Worm (Caenorhabditis elegans) whole organism, mixed stage, embryonic: ENCODE data around the gene C07H6.2.

Source experiments
- M03D4.4 ChIP-seq: sonication (generic microtip); optimal IDR thresholded peaks from 2 replicates; lab custom pipeline; 2017; ENCODE audit warnings: mild to moderate bottlenecking, missing genetic modification characterization, missing compliant biosample characterization
- bed-3 ChIP-seq: fragments of 200-800 bp; sonication (Bioruptor generic); optimal IDR thresholded peaks from 3 replicates; lab custom pipeline; 2018; ENCODE audit warnings: mild to moderate bottlenecking, missing genetic modification characterization, moderate library complexity, missing compliant biosample characterization
- blmp-1 ChIP-seq: fragments of 150-350 bp; optimal IDR thresholded peaks from 2 replicates; lab custom pipeline; 2014; ENCODE audit warnings: missing biosample characterization, missing genetic modification characterization
- ceh-39 ChIP-seq: fragments of 150-350 bp; optimal IDR thresholded peaks from 2 replicates; lab custom pipeline; 2014; ENCODE audit warnings: missing biosample characterization, missing genetic modification characterization
- ceh-43 ChIP-seq: fragments of 200-800 bp; sonication (Bioruptor generic); optimal IDR thresholded peaks from 2 replicates; lab custom pipeline; 2018; ENCODE audit warnings: mild to moderate bottlenecking, missing genetic modification characterization, moderate library complexity, missing compliant biosample characterization
- cnd-1 ChIP-seq: fragments of 200-800 bp; sonication (Bioruptor generic); optimal IDR thresholded peaks from 2 replicates; lab custom pipeline; 2018; ENCODE audit warnings: mild to moderate bottlenecking, missing genetic modification characterization, missing compliant biosample characterization
- drap-1 ChIP-seq: fragments of 200-800 bp; sonication (Bioruptor generic); optimal IDR thresholded peaks from 3 replicates; lab custom pipeline; 2018; ENCODE audit warnings: mild to moderate bottlenecking, missing genetic modification characterization, missing compliant biosample characterization
- elt-1 ChIP-seq: sonication (generic microtip); optimal IDR thresholded peaks from 2 replicates; lab custom pipeline; 2017; ENCODE audit warnings: missing genetic modification characterization, mild to moderate bottlenecking, missing compliant biosample characterization, antibody characterized with exemption, moderate library complexity, borderline replicate concordance; ENCODE audit not compliant: insufficient read depth
- elt-3 ChIP-seq: fragments of 150-350 bp; optimal IDR thresholded peaks from 2 replicates; lab custom pipeline; 2014; ENCODE audit warnings: missing biosample characterization, missing genetic modification characterization
- flh-1 ChIP-seq: fragments of 200-800 bp; sonication (Bioruptor generic); optimal IDR thresholded peaks from 2 replicates; lab custom pipeline; 2018; ENCODE audit warnings: mild to moderate bottlenecking, missing genetic modification characterization, moderate library complexity, missing compliant biosample characterization
- ham-2 ChIP-seq: fragments of 200-800 bp; sonication (Bioruptor generic); optimal IDR thresholded peaks from 2 replicates; lab custom pipeline; 2018; ENCODE audit warnings: mild to moderate bottlenecking, missing genetic modification characterization, missing compliant biosample characterization
- lin-13 ChIP-seq: fragments of 150-350 bp; optimal IDR thresholded peaks from 2 replicates; lab custom pipeline; 2014; ENCODE audit warnings: missing biosample characterization, missing genetic modification characterization
- lin-32 ChIP-seq: fragments of 200-800 bp; sonication (Bioruptor generic); optimal IDR thresholded peaks from 2 replicates; lab custom pipeline; 2018; ENCODE audit warnings: mild to moderate bottlenecking, missing genetic modification characterization, missing compliant biosample characterization
- lsy-2 ChIP-seq: fragments of 150-350 bp; optimal IDR thresholded peaks from 2 replicates; lab custom pipeline; 2014; ENCODE audit warnings: missing biosample characterization, missing genetic modification characterization
- mab-5 ChIP-seq: fragments of 150-350 bp; optimal IDR thresholded peaks from 2 replicates; lab custom pipeline; 2014; ENCODE audit warnings: missing biosample characterization, missing genetic modification characterization
- mls-2 ChIP-seq: sonication (generic microtip); optimal IDR thresholded peaks from 2 replicates; lab custom pipeline; 2016; ENCODE audit warnings: mild to moderate bottlenecking, missing genetic modification characterization, moderate library complexity, missing compliant biosample characterization
- nhr-12 ChIP-seq: fragments of 150-350 bp; optimal IDR thresholded peaks from 2 replicates; lab custom pipeline; 2014; ENCODE audit warnings: missing biosample characterization, missing genetic modification characterization
- nhr-2 ChIP-seq: fragments of 150-350 bp; optimal IDR thresholded peaks from 2 replicates; lab custom pipeline; 2014; ENCODE audit warnings: missing biosample characterization, missing genetic modification characterization
- nhr-237 ChIP-seq: fragments of 150-350 bp; optimal IDR thresholded peaks from 2 replicates; lab custom pipeline; 2014; ENCODE audit warnings: missing biosample characterization, missing genetic modification characterization
- nhr-28 ChIP-seq: fragments of 150-350 bp; optimal IDR thresholded peaks from 2 replicates; lab custom pipeline; 2014; ENCODE audit warnings: missing biosample characterization, missing genetic modification characterization
- pha-4 ChIP-seq: fragments of 150-350 bp; optimal IDR thresholded peaks from 2 replicates; lab custom pipeline; 2018; ENCODE audit warnings: missing biosample characterization, missing genetic modification reagents, missing genetic modification characterization
- sem-2 ChIP-seq: fragments of 200-800 bp; sonication (Bioruptor generic); optimal IDR thresholded peaks from 2 replicates; lab custom pipeline; 2018; ENCODE audit warnings: mild to moderate bottlenecking, missing genetic modification characterization, missing compliant biosample characterization
- snpc-4 ChIP-seq: fragments of 150-350 bp; optimal IDR thresholded peaks from 2 replicates; lab custom pipeline; 2014; ENCODE audit warnings: missing biosample characterization, missing genetic modification characterization
- tbx-8 ChIP-seq: fragments of 200-800 bp; sonication (Bioruptor generic); optimal IDR thresholded peaks from 2 replicates; lab custom pipeline; 2018; ENCODE audit warnings: mild to moderate bottlenecking, missing genetic modification characterization, moderate library complexity, missing compliant biosample characterization
- unc-120 ChIP-seq: sonication (generic microtip); optimal IDR thresholded peaks from 2 replicates; lab custom pipeline; 2017; ENCODE audit warnings: missing genetic modification characterization, missing compliant biosample characterization; ENCODE audit not compliant: poor library complexity, severe bottlenecking
- unc-62 ChIP-seq: fragments of 150-350 bp; optimal IDR thresholded peaks from 2 replicates; lab custom pipeline; 2014; ENCODE audit warnings: missing biosample characterization, missing genetic modification reagents, missing genetic modification characterization
- zip-8 ChIP-seq: fragments of 150-350 bp; optimal IDR thresholded peaks from 2 replicates; lab custom pipeline; 2014; ENCODE audit warnings: missing biosample characterization, missing genetic modification characterization
- ztf-11 ChIP-seq: fragments of 150-350 bp; optimal IDR thresholded peaks from 2 replicates; lab custom pipeline; 2014; ENCODE audit warnings: missing biosample characterization, missing genetic modification characterization

C07H6.2 gene

DNA sequence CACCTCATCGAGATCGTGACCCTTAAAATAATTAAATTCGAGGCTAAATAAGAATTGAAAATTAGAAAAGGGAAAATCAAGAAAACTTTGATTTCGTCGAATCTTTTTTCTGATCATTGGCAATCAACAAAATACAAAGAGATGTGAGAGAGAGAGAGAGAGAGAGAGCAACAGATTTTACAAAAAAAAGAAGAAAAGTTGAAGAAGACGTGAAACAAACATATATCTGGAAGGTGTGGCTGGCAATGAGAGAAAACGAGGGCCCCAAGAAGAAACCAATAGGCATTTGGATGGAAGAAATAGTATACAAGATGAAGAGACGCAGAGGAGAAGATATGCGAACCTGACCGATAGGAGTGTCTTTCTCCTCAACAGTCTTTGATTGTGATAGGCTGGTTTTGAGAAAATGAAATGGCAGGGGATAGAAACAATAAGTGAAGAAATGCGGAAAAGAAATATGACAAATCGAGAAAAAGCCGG, 31.7 kb upstream of the C07H6.2 start, which contains the start of gene mup-4:
mup-4 (minus strand) TSS at position 51 of the 480 bp plus-strand sequence.
- TF ChIP-seq unc-62 (GFP tag; lab: Kevin White, UChicago) (no peak), nhr-12 (no peak), drap-1 (GFP tag; lab: Kevin White, UChicago) (no peak), ceh-43 (GFP tag; lab: Kevin White, UChicago) (no peak), pha-4 (tag; lab: Kevin White, UChicago) (no peak), tbx-8 (GFP tag; lab: Kevin White, UChicago) (no peak), mab-5 (no peak), cnd-1 (tag; lab: Kevin White, UChicago) (no peak), lsy-2 (tag; lab: Kevin White, UChicago) (no peak), zip-8 (tag; lab: Kevin White, UChicago) (no peak), elt-1 (tag; lab: Kevin White, UChicago) (no peak), unc-120 (tag; lab: Kevin White, UChicago) (no peak), bed-3 (GFP tag; lab: Kevin White, UChicago) (no peak), sem-2 (GFP tag; lab: Kevin White, UChicago) (no peak), ham-2 (GFP tag; lab: Kevin White, UChicago) (no peak), lin-32 (GFP tag; lab: Kevin White, UChicago) (no peak), ztf-11 (tag; lab: Kevin White, UChicago) (no peak), mls-2 (no peak), blmp-1 (tag; lab: Kevin White, UChicago) (no peak)

DNA sequence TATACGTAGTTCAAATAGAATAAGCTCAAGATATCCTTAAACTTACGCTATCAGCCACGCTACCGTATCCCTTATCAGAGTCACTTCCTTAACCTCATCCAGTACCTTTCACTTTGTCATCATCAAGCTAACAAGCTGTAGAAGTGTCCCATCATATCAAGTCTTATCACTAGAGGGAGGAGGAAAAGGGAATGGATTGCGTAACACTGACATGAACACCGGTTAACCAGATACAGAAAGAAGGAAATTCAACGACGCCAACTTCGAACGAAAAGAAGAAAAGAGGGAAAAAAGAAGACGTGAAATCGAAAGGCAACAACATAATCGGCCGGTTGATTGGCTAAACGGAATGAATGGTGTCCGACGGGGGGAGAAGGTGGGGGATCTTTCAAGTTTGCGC, 30.7 kb upstream of the C07H6.2 start:
- TF ChIP-seq unc-62 (GFP tag; lab: Kevin White, UChicago) (no peak), zip-8 (tag; lab: Kevin White, UChicago) (peak; percentile 48)

DNA sequence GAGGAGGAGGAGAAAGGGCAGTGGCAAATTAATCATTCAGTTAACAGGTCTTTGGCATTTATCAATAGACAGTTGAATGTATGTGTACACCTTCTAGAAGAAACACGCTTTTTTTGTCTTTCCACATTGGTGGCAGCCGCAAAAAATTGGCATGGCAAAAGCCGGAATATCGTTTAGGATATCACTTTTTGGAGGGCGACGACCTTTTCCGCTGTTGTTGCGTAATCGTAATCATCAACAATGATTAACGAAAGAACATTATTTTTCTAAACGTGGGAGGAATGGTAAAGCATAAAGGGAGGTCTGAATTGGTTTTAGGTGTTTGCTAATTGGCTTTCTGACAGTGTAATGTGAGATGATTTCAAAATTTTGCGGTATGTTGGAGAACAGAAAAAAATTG, 28.9 kb upstream of the C07H6.2 start:
- peak; percentile 67 for TF ChIP-seq zip-8 (tag; lab: Kevin White, UChicago)
- TF ChIP-seq lsy-2 (tag; lab: Kevin White, UChicago) = no peak

DNA sequence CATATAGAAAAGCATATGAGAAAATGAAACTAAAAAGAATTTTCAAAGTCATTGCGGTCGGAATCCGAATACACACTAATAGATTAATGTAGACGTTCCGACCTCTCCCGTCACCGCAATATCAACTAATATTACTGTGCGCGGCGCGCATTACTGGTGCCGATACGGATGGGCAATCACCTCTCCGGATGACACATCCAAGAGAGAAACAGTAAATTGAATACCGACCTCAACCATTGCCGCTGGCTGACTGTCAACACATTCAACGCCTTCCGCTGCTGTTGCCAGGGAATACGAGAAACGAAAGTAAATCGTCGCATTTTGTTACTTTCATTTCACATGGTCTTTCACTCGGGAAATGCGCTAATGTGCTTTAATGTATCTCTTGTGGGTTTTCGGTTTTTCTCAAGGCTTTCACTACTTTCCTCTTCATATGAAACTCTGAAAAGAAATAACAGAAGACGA, 25.9 kb upstream of the C07H6.2 start:
- no peak for TF ChIP-seq ceh-39
- peak; percentile 51 for TF ChIP-seq ham-2 (GFP tag; lab: Kevin White, UChicago)
- TF ChIP-seq blmp-1 (tag; lab: Kevin White, UChicago) = peak; percentile 93
- TF ChIP-seq mls-2 = peak; percentile 59

DNA sequence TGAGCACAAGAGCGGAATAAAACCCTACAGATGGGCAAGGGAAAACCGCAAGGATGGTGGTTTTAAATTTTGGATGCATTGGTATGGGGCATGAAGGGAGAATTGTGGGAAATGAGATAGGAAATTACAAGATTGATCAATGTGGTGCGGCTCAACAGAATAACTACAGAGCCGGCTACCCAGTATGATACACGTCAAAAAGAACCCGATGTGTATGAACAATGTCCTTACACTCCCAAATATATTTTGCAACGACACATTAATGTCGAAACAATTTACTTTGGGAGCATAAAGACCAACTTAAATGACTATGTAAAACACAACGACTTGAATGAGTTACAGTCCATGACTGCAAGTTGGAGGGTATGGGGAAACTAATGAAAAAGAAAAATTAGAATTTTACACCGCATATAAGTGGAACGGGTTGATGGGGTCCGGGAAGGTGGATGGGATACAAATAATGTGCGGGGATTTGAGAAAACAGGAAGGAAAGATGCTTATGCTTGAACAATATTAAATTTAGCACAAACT, 25.1 kb upstream of the C07H6.2 start:
- TF ChIP-seq blmp-1 (tag; lab: Kevin White, UChicago) (no peak), snpc-4 (tag; lab: Kevin White, UChicago) (no peak), nhr-12 (no peak), lin-13 (tag; lab: Kevin White, UChicago) (no peak), nhr-237 (tag; lab: Kevin White, UChicago) (no peak), tbx-8 (GFP tag; lab: Kevin White, UChicago) (no peak), unc-62 (GFP tag; lab: Kevin White, UChicago) (no peak), nhr-2 (tag; lab: Kevin White, UChicago) (no peak), drap-1 (GFP tag; lab: Kevin White, UChicago) (no peak), lin-32 (GFP tag; lab: Kevin White, UChicago) (no peak), M03D4.4 (no peak), cnd-1 (tag; lab: Kevin White, UChicago) (no peak), zip-8 (tag; lab: Kevin White, UChicago) (no peak), ztf-11 (tag; lab: Kevin White, UChicago) (no peak), nhr-28 (tag; lab: Kevin White, UChicago) (no peak), mab-5 (no peak)

DNA sequence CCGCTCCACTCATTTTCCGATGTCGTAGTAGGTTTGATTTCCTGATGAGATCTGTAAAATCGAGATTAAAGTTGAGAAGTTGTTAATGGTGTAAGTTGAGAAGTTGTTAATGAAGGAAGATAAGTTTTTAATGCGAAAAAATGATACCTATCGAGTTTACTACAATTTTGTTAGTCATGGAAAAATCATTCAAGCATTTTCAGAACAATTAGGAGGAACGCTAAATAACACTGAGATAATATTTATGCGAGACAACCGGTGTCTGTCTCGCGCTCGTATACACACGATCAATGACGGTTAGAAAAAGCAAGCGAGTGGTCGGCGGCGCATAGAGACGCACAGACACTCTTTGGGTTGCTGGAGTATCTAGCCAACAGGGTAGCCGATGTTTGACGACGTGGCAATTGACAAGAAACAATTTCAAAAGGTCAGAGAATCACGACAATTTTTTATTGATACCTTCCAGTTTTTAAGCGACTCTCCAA, 23.0 kb upstream of the C07H6.2 start, which contains the start of gene cgh-1:
cgh-1 (minus strand) TSS at position 51 of the 485 bp plus-strand sequence.
- TF ChIP-seq lin-13 (tag; lab: Kevin White, UChicago) = no peak
- TF ChIP-seq blmp-1 (tag; lab: Kevin White, UChicago) = no peak
- TF ChIP-seq cnd-1 (tag; lab: Kevin White, UChicago) = no peak
- no peak for TF ChIP-seq mls-2
- TF ChIP-seq ceh-39 = no peak
- TF ChIP-seq unc-120 (tag; lab: Kevin White, UChicago) = no peak
- TF ChIP-seq mab-5 = no peak
- no peak for TF ChIP-seq bed-3 (GFP tag; lab: Kevin White, UChicago)
- no peak for TF ChIP-seq nhr-28 (tag; lab: Kevin White, UChicago)
- no peak for TF ChIP-seq drap-1 (GFP tag; lab: Kevin White, UChicago)
- TF ChIP-seq sem-2 (GFP tag; lab: Kevin White, UChicago) = no peak
- TF ChIP-seq nhr-2 (tag; lab: Kevin White, UChicago) = no peak
- no peak for TF ChIP-seq nhr-237 (tag; lab: Kevin White, UChicago)
- no peak for TF ChIP-seq elt-3 (tag; lab: Kevin White, UChicago)
- no peak for TF ChIP-seq ztf-11 (tag; lab: Kevin White, UChicago)
- TF ChIP-seq flh-1 = no peak
- no peak for TF ChIP-seq tbx-8 (GFP tag; lab: Kevin White, UChicago)
- no peak for TF ChIP-seq unc-62 (GFP tag; lab: Kevin White, UChicago)
